Worm (Caenorhabditis elegans) whole organism, L1 larva: Measurements from ENCODE around the gene htz-1.
A peak's percentile ranks its signal among the peaks of the same experiment; 100 is the strongest.

Source experiments
- C04F5.9 ChIP-seq: sonication (generic microtip); optimal IDR thresholded peaks from 2 replicates; lab custom pipeline; 2016; ENCODE audit warnings: missing genetic modification characterization, missing compliant biosample characterization
- C16A3.4 ChIP-seq: fragments of 150-350 bp; optimal IDR thresholded peaks from 2 replicates; lab custom pipeline; 2014; ENCODE audit warnings: missing biosample characterization, missing genetic modification characterization
- F16B12.6 ChIP-seq: fragments of 150-350 bp; optimal IDR thresholded peaks from 2 replicates; lab custom pipeline; 2014; ENCODE audit warnings: missing biosample characterization, missing genetic modification characterization
- Y116A8C.19 ChIP-seq: sonication (generic microtip); optimal IDR thresholded peaks from 2 replicates; lab custom pipeline; 2016; ENCODE audit warnings: missing compliant biosample characterization, missing genetic modification characterization, borderline replicate concordance
- alr-1 ChIP-seq: fragments of 200-800 bp; sonication (Bioruptor generic); optimal IDR thresholded peaks from 2 replicates; lab custom pipeline; 2018; ENCODE audit warnings: borderline replicate concordance, mild to moderate bottlenecking, missing genetic modification characterization, missing compliant biosample characterization
- ama-1 ChIP-seq: fragments of 150-350 bp; optimal IDR thresholded peaks from 2 replicates; lab custom pipeline; 2014
- blmp-1 ChIP-seq: fragments of 150-350 bp; optimal IDR thresholded peaks from 2 replicates; lab custom pipeline; 2014; ENCODE audit warnings: missing biosample characterization, missing genetic modification characterization
- ceh-82 ChIP-seq, 3 experiments: fragments of 150-350 bp in 1 of 3; sonication (generic microtip) in 2 of 3; optimal IDR thresholded peaks; 2 replicates each; lab custom pipeline; 2014 to 2017; ENCODE audit warnings: missing biosample characterization in 3 of 3, missing genetic modification characterization in 3 of 3
- ceh-88 ChIP-seq: fragments of 200-800 bp; sonication (Bioruptor generic); IDR thresholded peaks from 2 replicates; pipeline ENCODE4 v1.3.6; 2022; ENCODE audit warnings: missing genetic modification characterization, missing compliant biosample characterization
- dpl-1 ChIP-seq, 3 experiments: fragments of 150-350 bp in 2 of 3; sonication (generic microtip) in 1 of 3; optimal IDR thresholded peaks; 2 replicates each; lab custom pipeline; 2014 to 2017; ENCODE audit warnings: missing biosample characterization in 3 of 3, missing genetic modification characterization in 3 of 3, missing genetic modification reagents in 3 of 3
- efl-1 ChIP-seq, 4 experiments: fragments of 150-350 bp; optimal IDR thresholded peaks in 3 of 4; peaks in 1 of 4; 1 replicate in 1 of 4; 2 replicates in 3 of 4; lab custom pipeline; 2014; ENCODE audit warnings: missing biosample characterization in 2 of 4, missing genetic modification characterization in 2 of 4, missing genetic modification reagents in 2 of 4
- elt-2 ChIP-seq: sonication (generic microtip); optimal IDR thresholded peaks from 2 replicates; lab custom pipeline; 2016; ENCODE audit warnings: missing genetic modification characterization, mild to moderate bottlenecking, inconsistent platforms, missing compliant biosample characterization, missing genetic modification reagents
- elt-3 ChIP-seq, 6 experiments: fragments of 150-350 bp in 1 of 6; sonication (generic microtip); optimal IDR thresholded peaks; 2 replicates each; lab custom pipeline; 2017 to 2018; ENCODE audit warnings: missing biosample characterization in 6 of 6, missing genetic modification characterization in 6 of 6, inconsistent platforms in 1 of 6
- fkh-10 ChIP-seq: sonication (generic microtip); optimal IDR thresholded peaks from 2 replicates; lab custom pipeline; 2017; ENCODE audit warnings: missing biosample characterization, missing genetic modification reagents, missing genetic modification characterization
- fkh-4 ChIP-seq: sonication (generic microtip); optimal IDR thresholded peaks from 2 replicates; lab custom pipeline; 2016; ENCODE audit warnings: missing compliant biosample characterization, missing genetic modification characterization, borderline replicate concordance
- fkh-8 ChIP-seq: sonication (generic microtip); optimal IDR thresholded peaks from 2 replicates; lab custom pipeline; 2016; ENCODE audit warnings: mild to moderate bottlenecking, missing genetic modification characterization, missing compliant biosample characterization
- grh-1 ChIP-seq: fragments of 200-800 bp; sonication (Bioruptor generic); IDR thresholded peaks from 2 replicates; pipeline ENCODE4 v1.3.6; 2022; ENCODE audit warnings: missing genetic modification reagents, missing genetic modification characterization, missing compliant biosample characterization
- hpl-2 ChIP-seq: fragments of 150-350 bp; optimal IDR thresholded peaks from 2 replicates; lab custom pipeline; 2014; ENCODE audit warnings: missing biosample characterization, missing genetic modification reagents, missing genetic modification characterization
- isw-1 ChIP-seq: fragments of 200-800 bp; sonication (Bioruptor generic); IDR thresholded peaks from 2 replicates; pipeline ENCODE4 v1.3.6; 2022; ENCODE audit warnings: missing genetic modification characterization, missing compliant biosample characterization
- lin-13 ChIP-seq: fragments of 150-350 bp; optimal IDR thresholded peaks from 2 replicates; lab custom pipeline; 2014; ENCODE audit warnings: missing biosample characterization, missing genetic modification reagents, missing genetic modification characterization
- lin-14 ChIP-seq: fragments of 200-800 bp; sonication (Bioruptor generic); optimal IDR thresholded peaks from 2 replicates; lab custom pipeline; 2018; ENCODE audit warnings: mild to moderate bottlenecking, missing genetic modification characterization, moderate library complexity, missing compliant biosample characterization
- lin-35 ChIP-seq, 2 experiments: fragments of 150-350 bp; optimal IDR thresholded peaks; 2 replicates each; lab custom pipeline; 2014; ENCODE audit warnings: missing biosample characterization in 2 of 2, missing genetic modification characterization in 2 of 2, missing genetic modification reagents in 2 of 2
- lsy-2 ChIP-seq, 2 experiments: fragments of 150-350 bp; optimal IDR thresholded peaks; 2 replicates each; lab custom pipeline; 2014; ENCODE audit warnings: missing biosample characterization in 2 of 2, missing genetic modification characterization in 2 of 2
- mdl-1 ChIP-seq, 2 experiments: fragments of 150-350 bp; optimal IDR thresholded peaks; 2 replicates each; lab custom pipeline; 2014 to 2017; ENCODE audit warnings: missing biosample characterization in 2 of 2, missing genetic modification characterization in 2 of 2, inconsistent platforms in 1 of 2
- mef-2 ChIP-seq: fragments of 150-350 bp; optimal IDR thresholded peaks from 2 replicates; lab custom pipeline; 2014; ENCODE audit warnings: missing biosample characterization, missing genetic modification characterization
- mep-1 ChIP-seq: fragments of 150-350 bp; optimal IDR thresholded peaks from 2 replicates; lab custom pipeline; 2014; ENCODE audit warnings: missing biosample characterization, missing genetic modification characterization
- nhr-12 ChIP-seq: sonication (generic microtip); optimal IDR thresholded peaks from 2 replicates; lab custom pipeline; 2017; ENCODE audit warnings: missing biosample characterization, missing genetic modification characterization
- nhr-19 ChIP-seq: fragments of 200-800 bp; sonication (Bioruptor generic); conservative IDR thresholded peaks from 2 replicates; pipeline ENCODE4 v1.3.6; 2022; ENCODE audit warnings: missing genetic modification characterization, missing compliant biosample characterization
- nhr-20 ChIP-seq: sonication (generic microtip); optimal IDR thresholded peaks from 2 replicates; lab custom pipeline; 2016; ENCODE audit warnings: mild to moderate bottlenecking, missing genetic modification characterization, missing compliant biosample characterization
- nhr-47 ChIP-seq: sonication (generic microtip); optimal IDR thresholded peaks from 2 replicates; lab custom pipeline; 2016; ENCODE audit warnings: mild to moderate bottlenecking, missing genetic modification characterization, moderate library complexity, missing compliant biosample characterization
- nhr-71 ChIP-seq: sonication (generic microtip); optimal IDR thresholded peaks from 2 replicates; lab custom pipeline; 2016; ENCODE audit warnings: mild to moderate bottlenecking, missing genetic modification characterization, moderate library complexity, missing compliant biosample characterization
- nhr-76 ChIP-seq: sonication (generic microtip); optimal IDR thresholded peaks from 2 replicates; lab custom pipeline; 2017; ENCODE audit warnings: missing biosample characterization, missing genetic modification characterization
- nhr-85 ChIP-seq: sonication (generic microtip); peaks from one replicate; lab custom pipeline; 2016; ENCODE audit warnings: missing genetic modification characterization, inconsistent platforms, missing compliant biosample characterization
- nhr-90 ChIP-seq: sonication (generic microtip); optimal IDR thresholded peaks from 2 replicates; lab custom pipeline; 2016; ENCODE audit warnings: mild to moderate bottlenecking, missing genetic modification characterization, missing compliant biosample characterization; ENCODE audit not compliant: poor library complexity
- pag-3 ChIP-seq: sonication (generic microtip); optimal IDR thresholded peaks from 2 replicates; lab custom pipeline; 2017; ENCODE audit warnings: missing genetic modification characterization, mild to moderate bottlenecking, missing compliant biosample characterization, antibody characterized with exemption, borderline replicate concordance; ENCODE audit not compliant: insufficient read depth
- rnt-1 ChIP-seq: sonication (generic microtip); optimal IDR thresholded peaks from 2 replicates; lab custom pipeline; 2016; ENCODE audit warnings: mild to moderate bottlenecking, missing genetic modification characterization, moderate library complexity, missing compliant biosample characterization
- snpc-4 ChIP-seq: fragments of 150-350 bp; optimal IDR thresholded peaks from 2 replicates; lab custom pipeline; 2014; ENCODE audit warnings: missing biosample characterization, missing genetic modification characterization
- snu-23 ChIP-seq: sonication (generic microtip); optimal IDR thresholded peaks from 2 replicates; lab custom pipeline; 2016; ENCODE audit warnings: missing genetic modification characterization, missing compliant biosample characterization
- sptf-1 ChIP-seq: fragments of 150-350 bp; optimal IDR thresholded peaks from 2 replicates; lab custom pipeline; 2014; ENCODE audit warnings: missing biosample characterization, missing genetic modification characterization
- sup-37 ChIP-seq: fragments of 200-800 bp; sonication (Bioruptor generic); optimal IDR thresholded peaks from 2 replicates; lab custom pipeline; 2018; ENCODE audit warnings: mild to moderate bottlenecking, missing genetic modification characterization, missing compliant biosample characterization
- swsn-7 ChIP-seq: sonication (generic microtip); optimal IDR thresholded peaks from 2 replicates; lab custom pipeline; 2016; ENCODE audit warnings: missing genetic modification characterization, missing compliant biosample characterization
- tbx-2 ChIP-seq: sonication (generic microtip); optimal IDR thresholded peaks from 2 replicates; lab custom pipeline; 2016; ENCODE audit warnings: missing genetic modification characterization, missing compliant biosample characterization
- unc-130 ChIP-seq: fragments of 150-350 bp; optimal IDR thresholded peaks from 2 replicates; lab custom pipeline; 2017; ENCODE audit warnings: missing biosample characterization, missing genetic modification characterization, inconsistent platforms
- unc-30 ChIP-seq: sonication (generic microtip); optimal IDR thresholded peaks from 2 replicates; lab custom pipeline; 2017; ENCODE audit warnings: missing biosample characterization, missing genetic modification characterization
- unc-62 ChIP-seq: fragments of 150-350 bp; optimal IDR thresholded peaks from 2 replicates; lab custom pipeline; 2014; ENCODE audit warnings: missing biosample characterization, missing genetic modification reagents, missing genetic modification characterization
- xbp-1 ChIP-seq: sonication (generic microtip); optimal IDR thresholded peaks from 2 replicates; lab custom pipeline; 2016; ENCODE audit warnings: missing genetic modification characterization, missing compliant biosample characterization
- zag-1 ChIP-seq: fragments of 150-350 bp; optimal IDR thresholded peaks from 2 replicates; lab custom pipeline; 2014; ENCODE audit warnings: missing biosample characterization, missing genetic modification characterization
- zip-4 ChIP-seq: fragments of 200-800 bp; sonication (Bioruptor generic); optimal IDR thresholded peaks from 2 replicates; lab custom pipeline; 2018; ENCODE audit warnings: mild to moderate bottlenecking, missing genetic modification characterization, moderate library complexity, missing compliant biosample characterization
- ztf-11 ChIP-seq, 2 experiments: sonication (generic microtip); optimal IDR thresholded peaks; 2 replicates each; lab custom pipeline; 2016 to 2017; ENCODE audit warnings: missing genetic modification characterization in 2 of 2, missing biosample characterization in 1 of 2, missing compliant biosample characterization in 1 of 2
- ztf-4 ChIP-seq: fragments of 150-350 bp; optimal IDR thresholded peaks from 2 replicates; lab custom pipeline; 2014; ENCODE audit warnings: missing biosample characterization, missing genetic modification characterization

The htz-1 gene

ce11 chrIV:4472418-4473173, 26.6 kb downstream of the htz-1 start:
- TF ChIP-seq nhr-71: peak; percentile 77
- TF ChIP-seq blmp-1 (tag; lab: Kevin White, UChicago): peak; percentile 81
- no peak for TF ChIP-seq sptf-1 (tag; lab: Kevin White, UChicago)
- TF ChIP-seq lin-13: peak; percentile 6
- TF ChIP-seq ceh-82 (tag; optimal IDR thresholded peaks at IDR 0.05; lab: Kevin White, UChicago): no peak
- peak; percentile 36 for TF ChIP-seq ama-1 (lab: Kevin White, UChicago)
- no peak for TF ChIP-seq nhr-12 (tag; lab: Kevin White, UChicago)
- no peak for TF ChIP-seq alr-1
- no peak for TF ChIP-seq fkh-4 (tag; lab: Kevin White, UChicago)
- TF ChIP-seq xbp-1: peak; percentile 19
- TF ChIP-seq F16B12.6 (tag; lab: Kevin White, UChicago): no peak
- no peak for TF ChIP-seq swsn-7 (tag; lab: Kevin White, UChicago)
- no peak for TF ChIP-seq unc-30
- TF ChIP-seq grh-1 (GFP tag; lab: Robert Waterston, UW): 0 out of 2 replicates have a peak, but pooled peaks have one; percentile 29
- TF ChIP-seq tbx-2 (tag; lab: Kevin White, UChicago): peak; percentile 25
- TF ChIP-seq nhr-20 (tag; lab: Kevin White, UChicago): peak; percentile 86
- TF ChIP-seq mef-2 (tag; lab: Kevin White, UChicago): no peak
- peak in 1 of 2 experiments; percentile 23 for TF ChIP-seq efl-1 (optimal IDR thresholded peaks at IDR 0.05; lab: Kevin White, UChicago)
- peak; percentile 37 to 93 for TF ChIP-seq efl-1 (GFP tag; optimal IDR thresholded peaks at IDR 0.05 in 1 of 2; lab: Kevin White, UChicago)
- TF ChIP-seq snpc-4 (tag; lab: Kevin White, UChicago): no peak
- TF ChIP-seq unc-130 (tag; lab: Kevin White, UChicago): peak; percentile 3
- peak; percentile 42 for TF ChIP-seq pag-3 (tag; lab: Kevin White, UChicago)
- TF ChIP-seq Y116A8C.19 (tag; lab: Kevin White, UChicago): no peak
- peak; percentile 44 for TF ChIP-seq nhr-47
- TF ChIP-seq lin-35 (GFP tag; optimal IDR thresholded peaks at IDR 0.05; lab: Kevin White, UChicago): peak; percentile 17 to 68
- TF ChIP-seq nhr-76 (tag; lab: Kevin White, UChicago): no peak
- no peak for TF ChIP-seq unc-62 (GFP tag; lab: Kevin White, UChicago)
- TF ChIP-seq ceh-88 (GFP tag; lab: Robert Waterston, UW): 0 out of 2 replicates have a peak, but pooled peaks have one; percentile 32
- TF ChIP-seq nhr-90 (tag; lab: Kevin White, UChicago): peak; percentile 71
- no peak for TF ChIP-seq zag-1
- peak; percentile 91 for TF ChIP-seq lin-14 (GFP tag; lab: Kevin White, UChicago)
- no peak for TF ChIP-seq sup-37 (GFP tag; lab: Kevin White, UChicago)
- peak; percentile 30 for TF ChIP-seq ztf-4 (tag; lab: Kevin White, UChicago)
- TF ChIP-seq nhr-19 (GFP tag; lab: Robert Waterston, UW): peak; percentile 50
- TF ChIP-seq fkh-10: no peak
- peak; percentile 80 for TF ChIP-seq snu-23
- no peak for TF ChIP-seq fkh-8 (tag; lab: Kevin White, UChicago)
- TF ChIP-seq hpl-2 (GFP tag; lab: Kevin White, UChicago): no peak
- TF ChIP-seq lsy-2 (tag; optimal IDR thresholded peaks at IDR 0.05; lab: Kevin White, UChicago): peak in 1 of 2 experiments; percentile 62
- TF ChIP-seq mdl-1 (tag; optimal IDR thresholded peaks at IDR 0.05; lab: Kevin White, UChicago): peak in 1 of 2 experiments; percentile 89
- peak; percentile 6 for TF ChIP-seq C04F5.9 (tag; lab: Kevin White, UChicago)
- TF ChIP-seq elt-2 (tag; lab: Kevin White, UChicago): peak; percentile 44
- TF ChIP-seq C16A3.4: peak; percentile 54
- TF ChIP-seq elt-3 (tag; optimal IDR thresholded peaks at IDR 0.05; lab: Kevin White, UChicago): peak in 3 of 6 experiments; percentile 17 to 82 (median 33)
- peak; percentile 98 for TF ChIP-seq nhr-85 (tag; lab: Kevin White, UChicago)
- TF ChIP-seq dpl-1 (GFP tag; optimal IDR thresholded peaks at IDR 0.05; lab: Kevin White, UChicago): peak; percentile 7 to 36 (median 9)
- peak; percentile 28 for TF ChIP-seq rnt-1 (tag; lab: Kevin White, UChicago)
- TF ChIP-seq isw-1 (GFP tag; lab: Robert Waterston, UW): no peak
- TF ChIP-seq mep-1 (tag; lab: Kevin White, UChicago): peak; percentile 45
- TF ChIP-seq ztf-11 (tag; optimal IDR thresholded peaks at IDR 0.05; lab: Kevin White, UChicago): no peak
- no peak for TF ChIP-seq zip-4 (GFP tag; lab: Kevin White, UChicago)
